Fruit fly (Drosophila melanogaster) whole organism, embryonic: ENCODE measurements around the gene CG8765.

Experiments
- Awh ChIP-seq: fragments of 200-800 bp; sonication (Bioruptor generic); IDR thresholded peaks from 2 replicates; pipeline ENCODE4, ENCODE4 v1.3.6; 2022; ENCODE audit warnings: missing biosample characterization, missing genetic modification characterization
- B-H2 ChIP-seq: fragments of 200-800 bp; sonication (Bioruptor generic); optimal IDR thresholded peaks from 2 replicates; lab custom pipeline; 2018; ENCODE audit warnings: missing biosample characterization, mild to moderate bottlenecking, missing genetic modification characterization
- CG10366 ChIP-seq: fragments of 200-800 bp; sonication (Bioruptor generic); IDR thresholded peaks from 2 replicates; pipeline ENCODE4 v1.3.6; 2022; ENCODE audit warnings: missing biosample characterization, missing genetic modification characterization
- CG10979 ChIP-seq: fragments of 200-800 bp; sonication (Bioruptor generic); optimal IDR thresholded peaks from 2 replicates; lab custom pipeline; 2018; ENCODE audit warnings: missing biosample characterization, mild to moderate bottlenecking, missing genetic modification characterization, moderate library complexity
- CG13894 ChIP-seq: fragments of 200-800 bp; sonication (Bioruptor generic); optimal IDR thresholded peaks from 3 replicates; lab custom pipeline; 2018; ENCODE audit warnings: missing biosample characterization, mild to moderate bottlenecking, missing genetic modification characterization, moderate library complexity
- CG15601 ChIP-seq: fragments of 200-800 bp; sonication (Bioruptor generic); optimal IDR thresholded peaks from 3 replicates; lab custom pipeline; 2019; ENCODE audit warnings: missing biosample characterization, mild to moderate bottlenecking, missing genetic modification characterization, moderate library complexity
- CG17328 ChIP-seq: fragments of 200-800 bp; sonication (Bioruptor generic); IDR thresholded peaks from 2 replicates; pipeline ENCODE4 v1.3.6; 2022; ENCODE audit warnings: missing biosample characterization, missing genetic modification characterization
- CG17912 ChIP-seq: fragments of 200-800 bp; sonication (Bioruptor generic); optimal IDR thresholded peaks from 2 replicates; lab custom pipeline; 2018; ENCODE audit warnings: missing biosample characterization, mild to moderate bottlenecking, missing genetic modification characterization
- CG18262 ChIP-seq: fragments of 200-800 bp; optimal IDR thresholded peaks from 3 replicates; lab custom pipeline; 2019; ENCODE audit warnings: missing biosample characterization, mild to moderate bottlenecking, missing genetic modification characterization, moderate library complexity
- CG2678 ChIP-seq: fragments of 200-800 bp; sonication (Bioruptor generic); optimal IDR thresholded peaks from 3 replicates; lab custom pipeline; 2019; ENCODE audit warnings: missing biosample characterization, mild to moderate bottlenecking, missing genetic modification characterization, moderate library complexity
- CG30020 ChIP-seq: fragments of 200-800 bp; optimal IDR thresholded peaks from 2 replicates; lab custom pipeline; 2019; ENCODE audit warnings: missing biosample characterization, mild to moderate bottlenecking, missing genetic modification characterization, moderate library complexity
- CG31224 ChIP-seq: fragments of 200-800 bp; sonication (Bioruptor generic); IDR thresholded peaks from 2 replicates; pipeline ENCODE4 v1.3.6; 2022; ENCODE audit warnings: missing biosample characterization, missing genetic modification characterization
- CG4424 ChIP-seq: fragments of 200-800 bp; sonication (Bioruptor generic); optimal IDR thresholded peaks from 3 replicates; lab custom pipeline; 2016; ENCODE audit warnings: missing biosample characterization, missing genetic modification characterization
- CrebB ChIP-seq: fragments of 200-800 bp; sonication (Bioruptor generic); optimal IDR thresholded peaks from 3 replicates; lab custom pipeline; 2018; ENCODE audit warnings: missing biosample characterization, mild to moderate bottlenecking, missing genetic modification characterization
- Dref ChIP-seq: fragments of 200-800 bp; sonication (Bioruptor generic); IDR thresholded peaks from 2 replicates; pipeline ENCODE4 v1.3.6; 2022; ENCODE audit warnings: missing biosample characterization, missing genetic modification characterization
- Drgx ChIP-seq: fragments of 200-800 bp; sonication (Bioruptor generic); IDR thresholded peaks from 2 replicates; pipeline ENCODE4 v1.3.6; 2022; ENCODE audit warnings: missing biosample characterization, missing genetic modification characterization
- E2f2 ChIP-seq: fragments of 200-800 bp; sonication (Bioruptor generic); IDR thresholded peaks from 2 replicates; pipeline ENCODE4 v1.3.6; 2022; ENCODE audit warnings: missing biosample characterization, missing genetic modification characterization
- Hr51 ChIP-seq, 2 experiments: fragments of 200-800 bp; sonication (Bioruptor generic); optimal IDR thresholded peaks; 2 replicates in 1 of 2; 3 replicates in 1 of 2; lab custom pipeline; 2016 to 2018; ENCODE audit warnings: missing biosample characterization in 2 of 2, missing genetic modification characterization in 2 of 2, mild to moderate bottlenecking in 1 of 2, moderate library complexity in 1 of 2
- Mrtf ChIP-seq: fragments of 200-800 bp; sonication (Bioruptor generic); IDR thresholded peaks from 3 replicates; pipeline ENCODE4 v1.3.6; 2022; ENCODE audit warnings: missing biosample characterization, missing genetic modification characterization
- Nf-YB ChIP-seq: fragments of 200-800 bp; sonication (Bioruptor generic); optimal IDR thresholded peaks from 3 replicates; lab custom pipeline; 2019; ENCODE audit warnings: missing biosample characterization, mild to moderate bottlenecking, missing genetic modification characterization, moderate library complexity
- Oli ChIP-seq: fragments of 200-800 bp; sonication (Bioruptor generic); optimal IDR thresholded peaks from 2 replicates; lab custom pipeline; 2018; ENCODE audit warnings: missing biosample characterization, mild to moderate bottlenecking, missing genetic modification characterization, moderate library complexity
- Ptx1 ChIP-seq: fragments of 200-800 bp; sonication (Bioruptor generic); IDR thresholded peaks from 2 replicates; pipeline ENCODE4 v1.3.6; 2022; ENCODE audit warnings: missing biosample characterization, missing genetic modification characterization
- Scr ChIP-seq: fragments of 200-800 bp; sonication (Bioruptor generic); IDR thresholded peaks from 2 replicates; pipeline ENCODE4 v1.3.6; 2022; ENCODE audit warnings: missing biosample characterization, missing genetic modification characterization; ENCODE audit not compliant: partially characterized antibody
- Six4 ChIP-seq: fragments of 200-800 bp; sonication (Bioruptor generic); optimal IDR thresholded peaks from 2 replicates; lab custom pipeline; 2016; ENCODE audit warnings: missing biosample characterization, missing genetic modification characterization
- al ChIP-seq: fragments of 200-800 bp; sonication (Bioruptor generic); IDR thresholded peaks from 2 replicates; pipeline ENCODE4 v1.3.6; 2022; ENCODE audit warnings: missing biosample characterization, missing genetic modification characterization
- bowl ChIP-seq: fragments of 200-800 bp; sonication (Bioruptor generic); IDR thresholded peaks from 2 replicates; pipeline ENCODE4 v1.3.6; 2022; ENCODE audit warnings: missing biosample characterization, missing genetic modification characterization
- btn ChIP-seq: fragments of 200-800 bp; sonication (Bioruptor generic); optimal IDR thresholded peaks from 2 replicates; lab custom pipeline; 2016; ENCODE audit warnings: missing biosample characterization, missing genetic modification characterization
- chif ChIP-seq, 2 experiments: fragments of 200-800 bp; sonication (Bioruptor generic); optimal IDR thresholded peaks; 3 replicates each; lab custom pipeline; 2016; ENCODE audit warnings: missing biosample characterization in 2 of 2, missing genetic modification characterization in 2 of 2
- chinmo ChIP-seq: fragments of 200-800 bp; sonication (Bioruptor generic); IDR thresholded peaks from 4 replicates; pipeline ENCODE4 v1.3.6; 2022; ENCODE audit warnings: missing biosample characterization, missing genetic modification characterization; ENCODE audit not compliant: partially characterized antibody
- ci ChIP-seq: fragments of 200-800 bp; sonication (Bioruptor generic); IDR thresholded peaks from 3 replicates; pipeline ENCODE4 v1.3.6; 2022; ENCODE audit warnings: missing biosample characterization, missing genetic modification characterization
- corto ChIP-seq: fragments of 200-800 bp; sonication (Bioruptor generic); optimal IDR thresholded peaks from 2 replicates; lab custom pipeline; 2016; ENCODE audit warnings: missing biosample characterization, mild to moderate bottlenecking, missing genetic modification characterization, moderate library complexity
- dan ChIP-seq: fragments of 200-800 bp; sonication (Bioruptor generic); IDR thresholded peaks from 2 replicates; pipeline ENCODE4 v1.3.6; 2022; ENCODE audit warnings: missing biosample characterization, missing genetic modification characterization
- dm ChIP-seq: fragments of 200-800 bp; sonication (Bioruptor generic); optimal IDR thresholded peaks from 3 replicates; lab custom pipeline; 2016; ENCODE audit warnings: missing biosample characterization, missing genetic modification characterization
- dmrt11E ChIP-seq: fragments of 200-800 bp; sonication (Bioruptor generic); optimal IDR thresholded peaks from 3 replicates; lab custom pipeline; 2018; ENCODE audit warnings: missing biosample characterization, mild to moderate bottlenecking, missing genetic modification characterization, moderate library complexity
- dysf ChIP-seq: fragments of 200-800 bp; sonication (Bioruptor generic); IDR thresholded peaks from 3 replicates; pipeline ENCODE4 v1.3.6; 2022; ENCODE audit warnings: missing biosample characterization, missing genetic modification characterization
- en ChIP-seq: fragments of 200-800 bp; sonication (Bioruptor generic); optimal IDR thresholded peaks from 2 replicates; lab custom pipeline; 2016; ENCODE audit warnings: missing biosample characterization, missing genetic modification characterization
- ewg ChIP-seq: fragments of 200-800 bp; sonication (Bioruptor generic); optimal IDR thresholded peaks from 3 replicates; lab custom pipeline; 2017; ENCODE audit warnings: mild to moderate bottlenecking, missing biosample characterization, missing genetic modification reagents, missing genetic modification characterization
- fd102C ChIP-seq: fragments of 200-800 bp; sonication (Bioruptor generic); optimal IDR thresholded peaks from 2 replicates; lab custom pipeline; 2018; ENCODE audit warnings: missing biosample characterization, mild to moderate bottlenecking, missing genetic modification characterization, moderate library complexity
- gsb-n ChIP-seq: fragments of 200-800 bp; sonication (Bioruptor generic); optimal IDR thresholded peaks from 3 replicates; lab custom pipeline; 2018; ENCODE audit warnings: missing biosample characterization, mild to moderate bottlenecking, missing genetic modification characterization
- gt ChIP-seq: fragments of 200-800 bp; sonication (Bioruptor generic); IDR thresholded peaks from 2 replicates; pipeline ENCODE4 v1.3.6; 2022; ENCODE audit warnings: missing biosample characterization, missing genetic modification characterization
- lbe ChIP-seq: fragments of 200-800 bp; sonication (Bioruptor generic); optimal IDR thresholded peaks from 2 replicates; lab custom pipeline; 2016; ENCODE audit warnings: missing biosample characterization, mild to moderate bottlenecking, missing genetic modification characterization
- lola ChIP-seq, 3 experiments: fragments of >200 bp in 2 of 3; fragments of 200-800 bp in 1 of 3; sonication (Bioruptor generic) in 1 of 3; optimal IDR thresholded peaks; 2 replicates each; lab custom pipeline; 2017 to 2019; ENCODE audit warnings: missing biosample characterization in 3 of 3, missing genetic modification characterization in 3 of 3, mild to moderate bottlenecking in 1 of 3, moderate library complexity in 1 of 3
- nmo ChIP-seq: fragments of 200-800 bp; sonication (Bioruptor generic); optimal IDR thresholded peaks from 2 replicates; lab custom pipeline; 2018; ENCODE audit warnings: missing biosample characterization, mild to moderate bottlenecking, missing genetic modification characterization, moderate library complexity
- org-1 ChIP-seq: fragments of 200-800 bp; sonication (Bioruptor generic); optimal IDR thresholded peaks from 2 replicates; lab custom pipeline; 2017; ENCODE audit warnings: missing biosample characterization, missing genetic modification characterization
- peb ChIP-seq: fragments of 200-800 bp; sonication (Bioruptor generic); IDR thresholded peaks from 2 replicates; pipeline ENCODE4 v1.3.6; 2022; ENCODE audit warnings: missing biosample characterization, missing genetic modification characterization
- ranshi ChIP-seq: fragments of 200-800 bp; sonication (Bioruptor generic); IDR thresholded peaks from 2 replicates; pipeline ENCODE4 v1.3.6; 2022; ENCODE audit warnings: missing biosample characterization, missing genetic modification characterization
- sna ChIP-seq: fragments of 200-800 bp; sonication (Bioruptor generic); IDR thresholded peaks from 2 replicates; pipeline ENCODE4 v1.3.6; 2022; ENCODE audit warnings: missing biosample characterization, missing genetic modification characterization; ENCODE audit not compliant: partially characterized antibody
- so ChIP-seq: fragments of 200-800 bp; sonication (Bioruptor generic); IDR thresholded peaks from 3 replicates; pipeline ENCODE4 v1.3.6; 2022; ENCODE audit warnings: missing biosample characterization, missing genetic modification characterization
- twi ChIP-seq: fragments of 200-800 bp; optimal IDR thresholded peaks from 2 replicates; lab custom pipeline; 2019; ENCODE audit warnings: missing biosample characterization, mild to moderate bottlenecking, missing genetic modification characterization, moderate library complexity
- usp ChIP-seq: fragments of >200 bp; optimal IDR thresholded peaks from 2 replicates; lab custom pipeline; 2017; ENCODE audit warnings: missing biosample characterization, missing genetic modification characterization
- zf30C ChIP-seq: fragments of 200-800 bp; sonication (Bioruptor generic); optimal IDR thresholded peaks from 3 replicates; lab custom pipeline; 2018; ENCODE audit warnings: missing biosample characterization, mild to moderate bottlenecking, missing genetic modification characterization

Gene CG8765

DNA sequence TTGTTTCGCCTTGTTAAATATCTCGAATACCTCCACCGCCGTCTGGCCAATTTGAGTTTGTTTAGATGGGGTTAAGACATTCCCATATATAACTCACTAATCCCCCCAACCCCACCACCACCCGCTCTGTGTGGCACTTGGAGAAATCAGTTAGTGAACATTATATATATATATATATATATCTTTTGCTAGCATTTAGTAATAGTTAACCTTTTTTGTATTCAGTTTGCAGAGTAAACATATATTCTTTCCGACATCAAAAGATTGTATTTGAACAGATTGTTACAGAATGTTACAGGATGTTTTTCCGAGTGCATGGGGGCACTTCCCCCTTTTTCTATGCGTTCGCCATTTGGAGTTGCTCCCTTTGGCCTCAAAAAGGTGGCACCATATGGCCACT lies 16.7 kb downstream of the CG8765 start (continued):
- TF ChIP-seq CG10366 (GFP tag; lab: Robert Waterston, UW) (peak; percentile 45), Awh (GFP tag; lab: Robert Waterston, UW) (0 out of 2 replicates have a peak, but pooled peaks have one; percentile 28), lbe (GFP tag; lab: Kevin White, UChicago) (no peak), ewg (GFP tag; lab: Kevin White, UChicago) (no peak), CG18262 (tag; lab: Kevin White, UChicago) (peak; percentile 59), Dref (no peak), Oli (tag; lab: Kevin White, UChicago) (peak; percentile 51), Scr (no peak), Six4 (GFP tag; lab: Kevin White, UChicago) (no peak), twi (peak; percentile 29), CG15601 (peak; percentile 35), CG17912 (GFP tag; lab: Kevin White, UChicago) (no peak), peb (GFP tag; lab: Robert Waterston, UW) (no peak), CG13894 (tag; lab: Kevin White, UChicago) (no peak), dysf (GFP tag; lab: Robert Waterston, UW) (0 out of 3 replicates have a peak, but pooled peaks have one; percentile 21), dm (GFP tag; lab: Kevin White, UChicago) (no peak), dan (GFP tag; lab: Robert Waterston, UW) (0 out of 2 replicates have a peak, but pooled peaks have one; percentile 9), CG30020 (tag; lab: Kevin White, UChicago) (no peak), Mrtf (GFP tag; lab: Robert Waterston, UW) (peak; percentile 41; the same call in 1 of the 3 replicates), gt (GFP tag; lab: Robert Waterston, UW) (no peak), Hr51 (GFP tag; optimal IDR thresholded peaks at IDR 0.05; lab: Kevin White, UChicago) (peak in 1 of 2 experiments; percentile 38), chinmo (GFP tag; lab: Robert Waterston, UW) (no peak), Drgx (GFP tag; lab: Robert Waterston, UW) (no peak), ranshi (GFP tag; lab: Robert Waterston, UW) (peak; percentile 48; the same call in 1 of the 2 replicates), zf30C (GFP tag; lab: Kevin White, UChicago) (no peak), Ptx1 (GFP tag; lab: Robert Waterston, UW) (peak; percentile 58), en (GFP tag; lab: Kevin White, UChicago) (no peak), CG31224 (GFP tag; lab: Robert Waterston, UW) (no peak), btn (GFP tag; lab: Kevin White, UChicago) (no peak), al (GFP tag; lab: Robert Waterston, UW) (no peak), B-H2 (GFP tag; lab: Kevin White, UChicago) (no peak), CrebB (tag; lab: Kevin White, UChicago) (no peak), CG2678 (peak; percentile 19), usp (GFP tag; lab: Kevin White, UChicago) (no peak), CG10979 (tag; lab: Kevin White, UChicago) (peak; percentile 41), gsb-n (no peak), corto (GFP tag; lab: Kevin White, UChicago) (no peak), chif (GFP tag; optimal IDR thresholded peaks at IDR 0.05; lab: Kevin White, UChicago) (no peak), org-1 (GFP tag; lab: Kevin White, UChicago) (no peak), nmo (peak; percentile 49), CG17328 (peak; percentile 39; the same call in 1 of the 2 replicates), dmrt11E (peak; percentile 35), sna (GFP tag; lab: Robert Waterston, UW) (no peak), fd102C (GFP tag; lab: Kevin White, UChicago) (no peak), Nf-YB (GFP tag; lab: Kevin White, UChicago) (no peak), bowl (GFP tag; lab: Robert Waterston, UW) (no peak), so (GFP tag; lab: Robert Waterston, UW) (no peak), lola (GFP tag; optimal IDR thresholded peaks at IDR 0.05; lab: Kevin White, UChicago) (peak in 1 of 3 experiments; percentile 39), ci (peak; percentile 77), CG4424 (peak; percentile 43), E2f2 (GFP tag; lab: Robert Waterston, UW) (0 out of 2 replicates have a peak, but pooled peaks have one; percentile 21)
